Fruit fly (Drosophila melanogaster): Measurements from ENCODE around the gene TotX.

DNA sequence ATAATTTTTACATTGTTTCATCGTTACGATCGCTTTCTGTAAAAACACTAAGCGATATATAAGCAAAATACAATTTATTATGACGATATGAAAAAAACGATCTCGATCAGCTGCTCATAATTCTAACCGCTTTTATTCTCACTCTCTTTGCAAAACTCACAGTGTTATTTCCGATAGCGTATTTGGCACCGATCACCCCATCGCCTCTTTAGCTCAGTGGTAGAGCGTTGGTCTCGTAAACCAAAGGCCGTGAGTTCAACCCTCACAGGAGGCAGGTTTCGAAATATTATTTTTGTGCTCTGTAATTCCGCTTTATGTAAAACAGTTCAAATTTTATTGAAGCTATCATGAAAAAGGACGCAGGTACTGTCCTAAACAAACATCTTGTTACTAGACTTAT is 14.4 kb downstream of the TotX start:
- no peak for TF ChIP-seq psq (optimal IDR thresholded peaks at IDR 0.05)
- TF ChIP-seq Sin3A (optimal IDR thresholded peaks at IDR 0.05): no peak
- no peak for TF ChIP-seq h (optimal IDR thresholded peaks at IDR 0.05)
- TF ChIP-seq Myc (optimal IDR thresholded peaks at IDR 0.05): no peak
- TF ChIP-seq insv (optimal IDR thresholded peaks at IDR 0.05): no peak
